Worm (Caenorhabditis elegans) whole organism, L4/young adult: ENCODE data around the gene EGAP9.3.

ENCODE experiments used
- W03F9.2 ChIP-seq: fragments of 150-350 bp; optimal IDR thresholded peaks from 2 replicates; lab custom pipeline; 2014; ENCODE audit warnings: missing biosample characterization, missing genetic modification characterization
- dao-5 ChIP-seq: sonication (generic microtip); optimal IDR thresholded peaks from 2 replicates; lab custom pipeline; 2016; ENCODE audit warnings: missing genotype, missing genetic modification characterization, moderate library complexity, missing compliant biosample characterization

ce11 chrV:6605275-6605674 is 25.4 kb upstream of the EGAP9.3 start, which contains the start of gene ZK1055.7:
- TF ChIP-seq dao-5 (no peak), W03F9.2 (no peak)
